Fruit fly (Drosophila melanogaster) whole organism, embryonic: ENCODE data around the gene NK7.1.

ENCODE experiments used
- Abd-B ChIP-seq: fragments of 200-800 bp; sonication (Bioruptor generic); optimal IDR thresholded peaks from 2 replicates; lab custom pipeline; 2018; ENCODE audit warnings: missing biosample characterization, mild to moderate bottlenecking, missing genetic modification characterization, moderate library complexity
- Atf3 ChIP-seq: fragments of 200-800 bp; sonication (Bioruptor generic); optimal IDR thresholded peaks from 3 replicates; lab custom pipeline; 2016; ENCODE audit warnings: missing biosample characterization, missing genetic modification characterization
- CG10431 ChIP-seq: fragments of 200-800 bp; sonication (Bioruptor generic); optimal IDR thresholded peaks from 3 replicates; lab custom pipeline; 2018; ENCODE audit warnings: missing biosample characterization, mild to moderate bottlenecking, missing genetic modification characterization
- CG15269 ChIP-seq: fragments of 200-800 bp; sonication (Bioruptor generic); optimal IDR thresholded peaks from 2 replicates; lab custom pipeline; 2018; ENCODE audit warnings: missing biosample characterization, mild to moderate bottlenecking, missing genetic modification characterization, moderate library complexity
- CG1529 ChIP-seq: fragments of 200-800 bp; sonication (Bioruptor generic); optimal IDR thresholded peaks from 3 replicates; lab custom pipeline; 2018; ENCODE audit warnings: missing biosample characterization, missing genetic modification characterization
- CG15514 ChIP-seq: fragments of 200-800 bp; sonication (Bioruptor generic); optimal IDR thresholded peaks from 3 replicates; lab custom pipeline; 2017; ENCODE audit warnings: missing biosample characterization, missing genetic modification characterization, mild to moderate bottlenecking, moderate library complexity, missing genetic modification reagents
- CG1602 ChIP-seq: fragments of 200-800 bp; sonication (Bioruptor generic); optimal IDR thresholded peaks from 3 replicates; lab custom pipeline; 2016; ENCODE audit warnings: missing biosample characterization, missing genetic modification characterization
- CG1603 ChIP-seq: fragments of 200-800 bp; sonication (Bioruptor generic); optimal IDR thresholded peaks from 2 replicates; lab custom pipeline; 2019; ENCODE audit warnings: missing biosample characterization, mild to moderate bottlenecking, missing genetic modification characterization, moderate library complexity
- CG17802 ChIP-seq: fragments of 200-800 bp; sonication (Bioruptor generic); optimal IDR thresholded peaks from 2 replicates; lab custom pipeline; 2018; ENCODE audit warnings: missing biosample characterization, mild to moderate bottlenecking, missing genetic modification characterization, moderate library complexity
- CG1792 ChIP-seq: fragments of 200-800 bp; sonication (Bioruptor generic); optimal IDR thresholded peaks from 2 replicates; lab custom pipeline; 2016; ENCODE audit warnings: missing biosample characterization, missing genetic modification characterization
- CG2129 ChIP-seq: fragments of 200-800 bp; sonication (Bioruptor generic); IDR thresholded peaks from 2 replicates; pipeline ENCODE4 v1.3.6; 2022; ENCODE audit warnings: missing biosample characterization, missing genetic modification characterization; ENCODE audit not compliant: partially characterized antibody
- CG2678 ChIP-seq: fragments of 200-800 bp; sonication (Bioruptor generic); optimal IDR thresholded peaks from 3 replicates; lab custom pipeline; 2019; ENCODE audit warnings: missing biosample characterization, mild to moderate bottlenecking, missing genetic modification characterization, moderate library complexity
- CG43689 ChIP-seq: fragments of 200-800 bp; sonication (Bioruptor generic); IDR thresholded peaks from 2 replicates; pipeline ENCODE4 v1.3.6; 2022; ENCODE audit warnings: missing biosample characterization, missing genetic modification characterization
- CG7372 ChIP-seq: fragments of 200-800 bp; sonication (Bioruptor generic); IDR thresholded peaks from 2 replicates; pipeline ENCODE4 v1.3.6; 2022; ENCODE audit warnings: missing biosample characterization, missing genetic modification characterization
- CG7963 ChIP-seq: fragments of 200-800 bp; sonication (Bioruptor generic); IDR thresholded peaks from 3 replicates; pipeline ENCODE4 v1.3.6; 2022; ENCODE audit warnings: missing biosample characterization, missing genetic modification characterization; ENCODE audit not compliant: partially characterized antibody
- D ChIP-seq, 2 experiments: fragments of 200-800 bp in 1 of 2; fragments of >200 bp in 1 of 2; sonication (Bioruptor generic) in 1 of 2; optimal IDR thresholded peaks; 2 replicates in 1 of 2; 3 replicates in 1 of 2; lab custom pipeline; 2017; ENCODE audit warnings: mild to moderate bottlenecking in 1 of 2, missing biosample characterization in 1 of 2, missing genetic modification characterization in 1 of 2, missing genetic modification reagents in 1 of 2
- Dbx ChIP-seq: fragments of 200-800 bp; sonication (Bioruptor generic); IDR thresholded peaks from 3 replicates; pipeline ENCODE4 v1.3.6; 2022; ENCODE audit warnings: missing biosample characterization, missing genetic modification characterization
- Dp ChIP-seq: fragments of 200-800 bp; sonication (Bioruptor generic); optimal IDR thresholded peaks from 2 replicates; lab custom pipeline; 2018; ENCODE audit warnings: missing biosample characterization, mild to moderate bottlenecking, missing genetic modification characterization, moderate library complexity
- Hmx ChIP-seq: fragments of 200-800 bp; sonication (Bioruptor generic); optimal IDR thresholded peaks from 2 replicates; lab custom pipeline; 2016; ENCODE audit warnings: missing biosample characterization, missing genetic modification characterization
- Med ChIP-seq: fragments of 200-800 bp; sonication (Bioruptor generic); peaks from one replicate; lab custom pipeline; 2016; ENCODE audit warnings: missing biosample characterization, missing genetic modification characterization, mild to moderate bottlenecking, inconsistent platforms, moderate library complexity
- Mes4 ChIP-seq: fragments of 200-800 bp; sonication (Bioruptor generic); optimal IDR thresholded peaks from 2 replicates; lab custom pipeline; 2016; ENCODE audit warnings: missing biosample characterization, missing genetic modification characterization
- Neu2 ChIP-seq: fragments of 200-800 bp; sonication (Bioruptor generic); optimal IDR thresholded peaks from 3 replicates; lab custom pipeline; 2016; ENCODE audit warnings: missing biosample characterization, missing genetic modification characterization, borderline replicate concordance
- Rx ChIP-seq: fragments of 200-800 bp; sonication (Bioruptor generic); IDR thresholded peaks from 2 replicates; pipeline ENCODE4 v1.3.6; 2022; ENCODE audit warnings: missing biosample characterization, missing genetic modification characterization
- Sox100B ChIP-seq: fragments of 200-800 bp; sonication (Bioruptor generic); optimal IDR thresholded peaks from 3 replicates; lab custom pipeline; 2018; ENCODE audit warnings: missing biosample characterization, mild to moderate bottlenecking, missing genetic modification characterization
- ash1 ChIP-seq: fragments of 200-800 bp; sonication (Bioruptor generic); optimal IDR thresholded peaks from 2 replicates; lab custom pipeline; 2018; ENCODE audit warnings: missing biosample characterization, mild to moderate bottlenecking, missing genetic modification characterization
- ato ChIP-seq: fragments of 200-800 bp; sonication (Bioruptor generic); IDR thresholded peaks from 2 replicates; pipeline ENCODE4 v1.3.6; 2022; ENCODE audit warnings: missing biosample characterization, missing genetic modification characterization; ENCODE audit not compliant: partially characterized antibody
- az2 ChIP-seq: fragments of 200-800 bp; sonication (Bioruptor generic); optimal IDR thresholded peaks from 3 replicates; lab custom pipeline; 2016; ENCODE audit warnings: missing biosample characterization, missing genetic modification characterization
- bab2 ChIP-seq: fragments of 200-800 bp; sonication (Bioruptor generic); optimal IDR thresholded peaks from 2 replicates; lab custom pipeline; 2016; ENCODE audit warnings: missing biosample characterization, missing genetic modification characterization
- bbx ChIP-seq: fragments of 200-800 bp; sonication (Bioruptor generic); IDR thresholded peaks from 2 replicates; pipeline ENCODE4 v1.3.6; 2022; ENCODE audit warnings: missing biosample characterization, missing genetic modification characterization; ENCODE audit not compliant: partially characterized antibody
- croc ChIP-seq: fragments of 200-800 bp; sonication (Bioruptor generic); conservative IDR thresholded peaks from 3 replicates; pipeline ENCODE4 v1.3.6; 2022; ENCODE audit warnings: missing biosample characterization, missing genetic modification characterization
- dysf ChIP-seq: fragments of 200-800 bp; sonication (Bioruptor generic); IDR thresholded peaks from 3 replicates; pipeline ENCODE4 v1.3.6; 2022; ENCODE audit warnings: missing biosample characterization, missing genetic modification characterization
- esg ChIP-seq: fragments of 200-800 bp; sonication (Bioruptor generic); conservative IDR thresholded peaks from 2 replicates; pipeline ENCODE4 v1.3.6; 2022; ENCODE audit warnings: missing biosample characterization, missing genetic modification characterization
- exex ChIP-seq: fragments of 200-800 bp; sonication (Bioruptor generic); optimal IDR thresholded peaks from 4 replicates; lab custom pipeline; 2018; ENCODE audit warnings: missing biosample characterization, mild to moderate bottlenecking, missing genetic modification characterization, moderate library complexity
- fd3F ChIP-seq: fragments of 200-800 bp; sonication (Bioruptor generic); optimal IDR thresholded peaks from 2 replicates; lab custom pipeline; 2018; ENCODE audit warnings: missing biosample characterization, mild to moderate bottlenecking, missing genetic modification characterization, moderate library complexity
- ftz-f1 ChIP-seq: fragments of 200-800 bp; sonication (Bioruptor generic); optimal IDR thresholded peaks from 2 replicates; lab custom pipeline; 2016; ENCODE audit warnings: missing biosample characterization, missing genetic modification characterization
- fu2 ChIP-seq: fragments of 200-800 bp; sonication (Bioruptor generic); optimal IDR thresholded peaks from 2 replicates; lab custom pipeline; 2016; ENCODE audit warnings: missing biosample characterization, missing genetic modification characterization
- ham ChIP-seq: fragments of 200-800 bp; sonication (Bioruptor generic); IDR thresholded peaks from 2 replicates; pipeline ENCODE4 v1.3.6; 2022; ENCODE audit warnings: missing biosample characterization, missing genetic modification characterization
- hb ChIP-seq: fragments of 200-800 bp; sonication (Bioruptor generic); IDR thresholded peaks from 3 replicates; pipeline ENCODE4 v1.3.6; 2022; ENCODE audit warnings: missing biosample characterization, missing genetic modification characterization; ENCODE audit not compliant: partially characterized antibody
- kay ChIP-seq: fragments of 200-800 bp; sonication (Bioruptor generic); optimal IDR thresholded peaks from 2 replicates; lab custom pipeline; 2016; ENCODE audit warnings: missing biosample characterization, missing genetic modification characterization
- lmd ChIP-seq: fragments of 200-800 bp; sonication (Bioruptor generic); IDR thresholded peaks from 2 replicates; pipeline ENCODE4 v1.3.6; 2022; ENCODE audit warnings: missing biosample characterization, missing genetic modification characterization
- maf-S ChIP-seq: fragments of 200-800 bp; sonication (Bioruptor generic); optimal IDR thresholded peaks from 2 replicates; lab custom pipeline; 2016; ENCODE audit warnings: missing biosample characterization, missing genetic modification characterization
- peb ChIP-seq: fragments of 200-800 bp; sonication (Bioruptor generic); IDR thresholded peaks from 2 replicates; pipeline ENCODE4 v1.3.6; 2022; ENCODE audit warnings: missing biosample characterization, missing genetic modification characterization
- pfk ChIP-seq: fragments of 200-800 bp; sonication (Bioruptor generic); optimal IDR thresholded peaks from 2 replicates; lab custom pipeline; 2018; ENCODE audit warnings: missing biosample characterization, mild to moderate bottlenecking, missing genetic modification characterization, moderate library complexity
- psq ChIP-seq: fragments of 200-800 bp; sonication (Bioruptor generic); optimal IDR thresholded peaks from 2 replicates; lab custom pipeline; 2017; ENCODE audit warnings: missing biosample characterization, missing genetic modification characterization
- sqz ChIP-seq: fragments of 200-800 bp; sonication (Bioruptor generic); optimal IDR thresholded peaks from 3 replicates; lab custom pipeline; 2018; ENCODE audit warnings: missing biosample characterization, mild to moderate bottlenecking, missing genetic modification characterization
- tio ChIP-seq: fragments of 200-800 bp; sonication (Bioruptor generic); optimal IDR thresholded peaks from 2 replicates; lab custom pipeline; 2017; ENCODE audit warnings: missing biosample characterization, missing genetic modification characterization, inconsistent platforms
- toy ChIP-seq: fragments of 200-800 bp; sonication (Bioruptor generic); IDR thresholded peaks from 2 replicates; pipeline ENCODE4 v1.3.6; 2022; ENCODE audit warnings: missing biosample characterization, missing genetic modification characterization
- zen ChIP-seq: fragments of 200-800 bp; sonication (Bioruptor generic); optimal IDR thresholded peaks from 3 replicates; lab custom pipeline; 2018; ENCODE audit warnings: missing biosample characterization, mild to moderate bottlenecking, missing genetic modification characterization, moderate library complexity

NK7.1 gene

DNA sequence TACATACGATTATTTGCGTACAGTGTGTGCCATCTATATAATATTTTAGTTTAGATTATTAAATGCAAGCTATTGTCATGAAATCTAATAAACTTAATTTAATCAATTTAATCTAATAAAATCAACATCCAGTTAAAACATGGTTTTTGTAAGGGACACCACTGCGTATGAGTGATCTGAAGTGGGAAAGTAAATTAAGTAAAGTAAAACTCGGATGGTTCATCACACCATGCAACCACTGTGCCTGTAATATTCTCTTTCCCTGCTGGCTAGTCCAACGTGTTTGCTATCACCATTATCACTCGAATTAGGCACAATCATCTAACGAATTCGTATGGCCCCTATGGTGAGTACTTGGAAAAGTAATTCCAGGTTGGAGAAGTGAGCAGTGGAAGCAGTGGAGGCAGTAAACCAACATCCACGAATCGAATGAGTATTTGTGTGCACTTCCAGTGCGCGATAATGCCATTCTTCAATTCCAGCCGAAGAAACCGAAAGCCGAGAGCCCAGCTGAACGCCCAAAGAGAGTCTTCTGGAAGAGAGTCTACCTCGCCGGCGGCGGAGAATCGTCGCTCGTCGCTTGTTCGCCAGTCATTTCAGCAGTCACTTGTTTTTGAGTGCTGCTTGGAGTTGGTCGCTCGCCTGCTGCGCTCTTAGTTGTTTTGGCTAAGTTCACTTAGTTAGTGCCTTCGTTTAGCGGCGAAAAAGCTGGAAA lies 83.9 kb downstream of the NK7.1 start, which contains the start of gene red (continued):
- TF ChIP-seq az2 (GFP tag; lab: Kevin White, UChicago), result peak; percentile 63
- TF ChIP-seq Med (GFP tag; lab: Kevin White, UChicago), result peak; percentile 86
- TF ChIP-seq Abd-B (GFP tag; lab: Kevin White, UChicago), result peak; percentile 54
- peak; percentile 63; the same call in 1 of the 2 replicates for TF ChIP-seq toy (GFP tag; lab: Robert Waterston, UW)
- no peak for TF ChIP-seq D (optimal IDR thresholded peaks at IDR 0.05; lab: Kevin White, UChicago)
- peak; percentile 63 for TF ChIP-seq D (GFP tag; optimal IDR thresholded peaks at IDR 0.05; lab: Kevin White, UChicago)
- no peak for TF ChIP-seq CG10431 (GFP tag; lab: Kevin White, UChicago)
- peak; percentile 78 for TF ChIP-seq CG7372 (GFP tag; lab: Robert Waterston, UW)
- peak; percentile 60 for TF ChIP-seq Sox100B (GFP tag; lab: Kevin White, UChicago)
- TF ChIP-seq ash1 (GFP tag; lab: Kevin White, UChicago), result no peak
- TF ChIP-seq esg, result peak; percentile 66
- no peak for TF ChIP-seq kay (GFP tag; lab: Kevin White, UChicago)
- no peak for TF ChIP-seq ftz-f1 (GFP tag; lab: Kevin White, UChicago)
- peak; percentile 21 for TF ChIP-seq CG1792 (GFP tag; lab: Kevin White, UChicago)
- no peak for TF ChIP-seq zen (tag; lab: Kevin White, UChicago)
- TF ChIP-seq croc, result no peak
- peak; percentile 8 for TF ChIP-seq maf-S (GFP tag; lab: Kevin White, UChicago)
- peak; percentile 76 for TF ChIP-seq CG15514 (GFP tag; lab: Kevin White, UChicago)
- no peak for TF ChIP-seq CG7963
- TF ChIP-seq lmd, result peak; percentile 76
- TF ChIP-seq Mes4, result no peak
- TF ChIP-seq hb (GFP tag; lab: Robert Waterston, UW), result no peak
- TF ChIP-seq CG2129 (GFP tag; lab: Robert Waterston, UW), result no peak
- peak; percentile 63 for TF ChIP-seq CG1529 (GFP tag; lab: Kevin White, UChicago)
- TF ChIP-seq CG43689 (GFP tag; lab: Robert Waterston, UW), result peak; percentile 11; the same call in 1 of the 2 replicates
- TF ChIP-seq CG1602 (GFP tag; lab: Kevin White, UChicago), result peak; percentile 42
- peak; percentile 62 for TF ChIP-seq fd3F (GFP tag; lab: Kevin White, UChicago)
- TF ChIP-seq Neu2 (GFP tag; lab: Kevin White, UChicago), result no peak
- no peak for TF ChIP-seq bab2 (GFP tag; lab: Kevin White, UChicago)
- TF ChIP-seq pfk (GFP tag; lab: Kevin White, UChicago), result peak; percentile 13
- no peak for TF ChIP-seq Dp (GFP tag; lab: Kevin White, UChicago)
- TF ChIP-seq fu2 (GFP tag; lab: Kevin White, UChicago), result peak; percentile 59
- TF ChIP-seq CG17802, result no peak
- TF ChIP-seq CG15269, result peak; percentile 83
- no peak for TF ChIP-seq ato (GFP tag; lab: Robert Waterston, UW)
- no peak for TF ChIP-seq bbx (GFP tag; lab: Robert Waterston, UW)
- peak; percentile 51; the same call in 1 of the 2 replicates for TF ChIP-seq ham (GFP tag; lab: Robert Waterston, UW)
- TF ChIP-seq CG1603 (tag; lab: Kevin White, UChicago), result peak; percentile 47
- TF ChIP-seq Rx (GFP tag; lab: Robert Waterston, UW), result 0 out of 2 replicates have a peak, but pooled peaks have one; percentile 30
- TF ChIP-seq tio (GFP tag; lab: Kevin White, UChicago), result peak; percentile 46
- TF ChIP-seq Atf3 (GFP tag; lab: Kevin White, UChicago), result no peak
- TF ChIP-seq sqz (GFP tag; lab: Kevin White, UChicago), result peak; percentile 47
- peak; percentile 96 for TF ChIP-seq exex (tag; lab: Kevin White, UChicago)
- peak; percentile 84 for TF ChIP-seq dysf (GFP tag; lab: Robert Waterston, UW)
- TF ChIP-seq CG2678 (tag; lab: Kevin White, UChicago), result peak; percentile 90
- TF ChIP-seq Hmx (GFP tag; lab: Kevin White, UChicago), result no peak
- no peak for TF ChIP-seq psq (GFP tag; lab: Kevin White, UChicago)
- 0 out of 2 replicates have a peak, but pooled peaks have one; percentile 30 for TF ChIP-seq peb (GFP tag; lab: Robert Waterston, UW)
- peak; percentile 81 for TF ChIP-seq Dbx (GFP tag; lab: Robert Waterston, UW)
